Worm (Caenorhabditis elegans): Measurements from ENCODE around the gene nlp-63.

nlp-63 gene

ce11 chrII:10155106-10155505 lies at the start of gene nlp-63:
TSS of gene nlp-63 (plus strand) at chrII:10155406.
- TF ChIP-seq hmg-20 (GFP tag; IDR thresholded peaks at IDR 0.05), result no peak
- TF ChIP-seq tbp1 (GFP tag; optimal IDR thresholded peaks at IDR 0.05), result no peak

ce11 chrII:10105604-10106003 lies 49.6 kb upstream of the nlp-63 start, which contains the start of gene ZK945.4:
TSS of gene ZK945.4 (minus strand) at chrII:10105704.
- TF ChIP-seq mxl-1 (tag; optimal IDR thresholded peaks at IDR 0.05) (no peak), attf-3 (GFP tag; conservative IDR thresholded peaks at IDR 0.05) (no peak), B0261.1 (tag; optimal IDR thresholded peaks at IDR 0.05) (no peak), madf-6 (GFP tag; IDR thresholded peaks at IDR 0.05) (no peak), nhr-120 (GFP tag; IDR thresholded peaks at IDR 0.05) (no peak), tbp1 (GFP tag; optimal IDR thresholded peaks at IDR 0.05) (no peak), attf-6 (GFP tag; IDR thresholded peaks at IDR 0.05) (no peak), ceh-91 (GFP tag; IDR thresholded peaks at IDR 0.05) (no peak), dpl-1 (GFP tag; optimal IDR thresholded peaks at IDR 0.05) (no peak), repo-1 (tag; optimal IDR thresholded peaks at IDR 0.05) (no peak), Y79H2A.3 (GFP tag; conservative IDR thresholded peaks at IDR 0.05) (no peak), atf-7 (tag; optimal IDR thresholded peaks at IDR 0.05) (no peak), rpc-1 (optimal IDR thresholded peaks at IDR 0.05) (no peak), rpc-1 (tag; optimal IDR thresholded peaks at IDR 0.05) (no peak), hmg-1.2 (GFP tag; IDR thresholded peaks at IDR 0.05) (no peak)

- TF ChIP-seq snpc-1.3 (tag; optimal IDR thresholded peaks at IDR 0.05; ENCODE audit: insufficient read depth) (no peak), lin-40 (tag; optimal IDR thresholded peaks at IDR 0.05) (no peak), hrde-1 (tag; optimal IDR thresholded peaks at IDR 0.05; ENCODE audit: borderline replicate concordance) (no peak), T07F8.4 (tag; optimal IDR thresholded peaks at IDR 0.05) (no peak), ztf-22 (GFP tag; optimal IDR thresholded peaks at IDR 0.05) (no peak), Y67H2A.10 (GFP tag; conservative IDR thresholded peaks at IDR 0.05) (no peak), K11D2.4 (GFP tag; IDR thresholded peaks at IDR 0.05) (no peak), mes-4 (tag; optimal IDR thresholded peaks at IDR 0.05) (no peak), Y79H2A.3 (GFP tag; conservative IDR thresholded peaks at IDR 0.05) (no peak), egl-18 (GFP tag; IDR thresholded peaks at IDR 0.05) (no peak), attf-6 (GFP tag; IDR thresholded peaks at IDR 0.05) (no peak), attf-5 (GFP tag; optimal IDR thresholded peaks at IDR 0.05) (no peak), mxl-1 (tag; optimal IDR thresholded peaks at IDR 0.05) (no peak), dox-1 (GFP tag; IDR thresholded peaks at IDR 0.05) (no peak), ceh-40 (GFP tag; IDR thresholded peaks at IDR 0.05) (no peak), dpl-1 (GFP tag; optimal IDR thresholded peaks at IDR 0.05) (no peak), attf-3 (GFP tag; conservative IDR thresholded peaks at IDR 0.05) (no peak)
Observed at ce11 chrII:10106870-10107269, 48.3 kb upstream of the nlp-63 start, which contains the start of gene ZK945.6. TSS of gene ZK945.6 (minus strand) at chrII:10106970.

ce11 chrII:10108377-10108776 lies 46.8 kb upstream of the nlp-63 start, which contains the start of the genes ZK945.7 and ZK945.8:
TSS of gene ZK945.7 (minus strand) at chrII:10108477.
TSS of gene ZK945.8 (plus strand) at chrII:10108651.
- TF ChIP-seq let-526 (GFP tag; IDR thresholded peaks at IDR 0.05) (no peak), mxl-1 (tag; optimal IDR thresholded peaks at IDR 0.05) (no peak), nhr-179 (tag; optimal IDR thresholded peaks at IDR 0.05) (no peak), athp-1 (tag; optimal IDR thresholded peaks at IDR 0.05) (no peak), F37B4.10 (GFP tag; IDR thresholded peaks at IDR 0.05) (no peak), attf-6 (GFP tag; IDR thresholded peaks at IDR 0.05) (no peak), lag-1 (GFP tag; IDR thresholded peaks at IDR 0.05) (no peak), tbp1 (GFP tag; optimal IDR thresholded peaks at IDR 0.05) (no peak), ccch-3 (GFP tag; optimal IDR thresholded peaks at IDR 0.05) (no peak), F57C9.4 (tag; optimal IDR thresholded peaks at IDR 0.05) (no peak), egl-18 (GFP tag; IDR thresholded peaks at IDR 0.05) (no peak), efl-1 (GFP tag; optimal IDR thresholded peaks at IDR 0.05) (no peak), egl-44 (GFP tag; IDR thresholded peaks at IDR 0.05) (no peak), nfyb-1 (GFP tag; IDR thresholded peaks at IDR 0.05) (no peak), mcd-1 (GFP tag; IDR thresholded peaks at IDR 0.05) (no peak), ztf-3 (GFP tag; optimal IDR thresholded peaks at IDR 0.05) (no peak), aptf-2 (GFP tag; conservative IDR thresholded peaks at IDR 0.05) (no peak), ztf-6 (GFP tag; IDR thresholded peaks at IDR 0.05) (no peak), ztf-22 (GFP tag; optimal IDR thresholded peaks at IDR 0.05) (no peak)

Data from whole organism, young adult.